Worm (Caenorhabditis elegans) whole organism, L4/young adult: ENCODE data around the gene F08F1.9.

ENCODE experiments used
- dao-5 ChIP-seq: sonication (generic microtip); optimal IDR thresholded peaks from 2 replicates; lab custom pipeline; 2016; ENCODE audit warnings: missing genotype, missing genetic modification characterization, moderate library complexity, missing compliant biosample characterization
- him-1 ChIP-seq: sonication (generic microtip); optimal IDR thresholded peaks from 2 replicates; lab custom pipeline; 2016; ENCODE audit warnings: missing genotype, missing genetic modification reagents, missing genetic modification characterization, missing compliant biosample characterization

DNA sequence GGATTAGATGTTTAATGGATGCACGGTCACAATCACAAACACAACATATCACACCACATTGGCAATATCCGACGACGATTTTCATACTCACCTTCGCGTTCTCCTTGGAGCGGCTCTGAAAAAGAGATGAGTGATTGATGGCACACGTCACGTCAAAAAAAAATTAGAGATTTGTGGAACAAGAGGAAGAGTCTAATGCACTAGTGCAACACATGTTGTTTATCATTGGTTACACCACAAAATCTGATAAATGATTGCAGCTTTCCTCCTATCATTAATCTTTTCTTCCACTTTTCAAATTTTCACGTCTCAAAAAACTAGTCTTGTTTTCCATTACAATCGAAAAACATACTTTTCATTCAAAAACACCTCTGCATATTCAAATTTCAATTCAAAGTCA lies 20.1 kb downstream of the F08F1.9 start:
- TF ChIP-seq him-1 (tag; lab: Kevin White, UChicago) (no peak), dao-5 (tag; lab: Kevin White, UChicago) (no peak)
